Fruit fly (Drosophila melanogaster) whole organism, wandering third instar larva: ENCODE data around the gene CG9691.

Experiments
- Abd-B ChIP-seq: fragments of >200 bp; optimal IDR thresholded peaks from 2 replicates; lab custom pipeline; 2017; ENCODE audit warnings: missing biosample characterization, missing genetic modification characterization
- CG32264 ChIP-seq: fragments of 200-800 bp; sonication (Bioruptor generic); optimal IDR thresholded peaks from 2 replicates; lab custom pipeline; 2016; ENCODE audit warnings: missing biosample characterization, missing genetic modification characterization
- CG9705 ChIP-seq: fragments of 200-800 bp; sonication (Bioruptor generic); optimal IDR thresholded peaks from 2 replicates; lab custom pipeline; 2018; ENCODE audit warnings: missing biosample characterization, mild to moderate bottlenecking, missing genetic modification characterization
- CrebA ChIP-seq: fragments of 200-800 bp; sonication (Bioruptor generic); optimal IDR thresholded peaks from 2 replicates; lab custom pipeline; 2016; ENCODE audit warnings: missing biosample characterization, mild to moderate bottlenecking, missing genetic modification characterization, borderline replicate concordance
- Dfd ChIP-seq: fragments of >200 bp; optimal IDR thresholded peaks from 2 replicates; lab custom pipeline; 2017; ENCODE audit warnings: missing biosample characterization, missing genetic modification characterization
- Dif ChIP-seq: fragments of 200-275, 200-300 bp; sonication (Bioruptor generic); optimal IDR thresholded peaks from 2 replicates; lab custom pipeline; 2018; ENCODE audit warnings: missing biosample characterization, missing genetic modification characterization; ENCODE audit not compliant: partially characterized antibody
- GATAd ChIP-seq: sonication (Bioruptor generic); optimal IDR thresholded peaks from 2 replicates; lab custom pipeline; 2016; ENCODE audit warnings: missing biosample characterization, missing genetic modification characterization
- HLH106 ChIP-seq: fragments of 200-800 bp; optimal IDR thresholded peaks from 3 replicates; lab custom pipeline; 2019; ENCODE audit warnings: missing biosample characterization, mild to moderate bottlenecking, missing genetic modification characterization, moderate library complexity
- Hnf4 ChIP-seq: fragments of 200-800 bp; sonication (Bioruptor generic); optimal IDR thresholded peaks from 2 replicates; lab custom pipeline; 2016; ENCODE audit warnings: missing biosample characterization, mild to moderate bottlenecking, missing genetic modification characterization
- Hr78 ChIP-seq: fragments of >200 bp; optimal IDR thresholded peaks from 2 replicates; lab custom pipeline; 2017; ENCODE audit warnings: missing biosample characterization, missing genetic modification characterization
- Hr83 ChIP-seq: fragments of 200-300 bp; sonication (Bioruptor generic); optimal IDR thresholded peaks from 2 replicates; lab custom pipeline; 2016; ENCODE audit warnings: missing biosample characterization, mild to moderate bottlenecking, missing genetic modification characterization, moderate library complexity; ENCODE audit not compliant: poor library complexity, severe bottlenecking
- Jra ChIP-seq: sonication (Bioruptor generic); optimal IDR thresholded peaks from 2 replicates; lab custom pipeline; 2016; ENCODE audit warnings: missing biosample characterization, missing genetic modification characterization
- Mio ChIP-seq: sonication (Bioruptor generic); optimal IDR thresholded peaks from 2 replicates; lab custom pipeline; 2016; ENCODE audit warnings: missing biosample characterization, missing genetic modification characterization
- Myc ChIP-seq: fragments of >200 bp; optimal IDR thresholded peaks from 2 replicates; lab custom pipeline; 2017
- N ChIP-seq: fragments of >200 bp; optimal IDR thresholded peaks from 2 replicates; lab custom pipeline; 2018; ENCODE audit warnings: missing biosample characterization, missing external identifiers, missing genetic modification characterization
- OdsH ChIP-seq: fragments of 200-800 bp; sonication (Bioruptor generic); optimal IDR thresholded peaks from 2 replicates; lab custom pipeline; 2016; ENCODE audit warnings: missing biosample characterization, mild to moderate bottlenecking, missing genetic modification characterization
- Rel ChIP-seq, 2 experiments: fragments of 200-800 bp; sonication (Bioruptor generic) in 1 of 2; optimal IDR thresholded peaks; 2 replicates in 1 of 2; 3 replicates in 1 of 2; lab custom pipeline; 2016 to 2019; ENCODE audit warnings: mild to moderate bottlenecking in 2 of 2, missing biosample characterization in 2 of 2, missing genetic modification characterization in 2 of 2, moderate library complexity in 1 of 2
- Sp1 ChIP-seq: fragments of 200-800 bp; sonication (Bioruptor generic); optimal IDR thresholded peaks from 3 replicates; lab custom pipeline; 2019; ENCODE audit warnings: missing biosample characterization, mild to moderate bottlenecking, missing genetic modification characterization, moderate library complexity
- Vsx2 ChIP-seq: fragments of 200-300, 225-300 bp; sonication (Bioruptor generic); optimal IDR thresholded peaks from 2 replicates; lab custom pipeline; 2018; ENCODE audit warnings: missing biosample characterization, missing genetic modification characterization; ENCODE audit not compliant: partially characterized antibody
- br ChIP-seq: fragments of 200-800 bp; sonication (Bioruptor generic); optimal IDR thresholded peaks from 2 replicates; lab custom pipeline; 2016; ENCODE audit warnings: missing biosample characterization, missing genetic modification characterization
- brk ChIP-seq: fragments of 200-800 bp; sonication (Bioruptor generic); optimal IDR thresholded peaks from 2 replicates; lab custom pipeline; 2016; ENCODE audit warnings: missing biosample characterization, mild to moderate bottlenecking, missing genetic modification characterization
- dl ChIP-seq, 2 experiments: fragments of 175-275, 200-275 bp in 1 of 2; fragments of 200-275 bp in 1 of 2; sonication (Bioruptor generic); optimal IDR thresholded peaks; lab custom pipeline; 2018; ENCODE audit warnings: mild to moderate bottlenecking in 2 of 2, missing biosample characterization in 2 of 2, missing genetic modification characterization in 2 of 2, moderate library complexity in 2 of 2; ENCODE audit not compliant: partially characterized antibody in 2 of 2, insufficient read depth in 1 of 2
- dmrt93B ChIP-seq: fragments of 200-800 bp; sonication (Bioruptor generic); optimal IDR thresholded peaks from 2 replicates; lab custom pipeline; 2018; ENCODE audit warnings: missing biosample characterization, mild to moderate bottlenecking, missing genetic modification characterization
- dsf ChIP-seq: sonication (Bioruptor generic); optimal IDR thresholded peaks from 2 replicates; lab custom pipeline; 2016; ENCODE audit warnings: missing biosample characterization, missing genetic modification characterization, borderline replicate concordance
- ey ChIP-seq: fragments of 200-800 bp; sonication (Bioruptor generic); optimal IDR thresholded peaks from 2 replicates; lab custom pipeline; 2016; ENCODE audit warnings: missing biosample characterization, missing genetic modification characterization
- foxo ChIP-seq, 2 experiments: fragments of 200-800 bp; sonication (Bioruptor generic); optimal IDR thresholded peaks; 2 replicates in 1 of 2; 3 replicates in 1 of 2; lab custom pipeline; 2016 to 2017; ENCODE audit warnings: missing biosample characterization in 2 of 2, missing genetic modification characterization in 2 of 2
- fru ChIP-seq: fragments of 200-800 bp; sonication (Bioruptor generic); optimal IDR thresholded peaks from 3 replicates; lab custom pipeline; 2016; ENCODE audit warnings: missing biosample characterization, mild to moderate bottlenecking, missing genetic modification characterization
- h ChIP-seq: fragments of 200-800 bp; sonication (Bioruptor generic); optimal IDR thresholded peaks from 3 replicates; lab custom pipeline; 2016; ENCODE audit warnings: missing biosample characterization, mild to moderate bottlenecking, missing genetic modification characterization
- jim ChIP-seq: fragments of 175-275, 200-325 bp; sonication (Bioruptor generic); optimal IDR thresholded peaks from 2 replicates; lab custom pipeline; 2016; ENCODE audit warnings: missing biosample characterization, mild to moderate bottlenecking, missing genetic modification characterization
- lola ChIP-seq: fragments of >200 bp; optimal IDR thresholded peaks from 2 replicates; lab custom pipeline; 2017; ENCODE audit warnings: missing biosample characterization, missing genetic modification characterization
- pan ChIP-seq: fragments of >200 bp; optimal IDR thresholded peaks from 2 replicates; lab custom pipeline; 2017
- psq ChIP-seq: fragments of 200-800 bp; sonication (Bioruptor generic); optimal IDR thresholded peaks from 3 replicates; lab custom pipeline; 2017; ENCODE audit warnings: missing biosample characterization, mild to moderate bottlenecking, missing genetic modification characterization, moderate library complexity
- rgr ChIP-seq: fragments of 200-800 bp; sonication (Bioruptor generic); optimal IDR thresholded peaks from 3 replicates; lab custom pipeline; 2016; ENCODE audit warnings: missing biosample characterization, mild to moderate bottlenecking, missing genetic modification characterization
- sage ChIP-seq: fragments of 200-800 bp; sonication (Bioruptor generic); optimal IDR thresholded peaks from 2 replicates; lab custom pipeline; 2016; ENCODE audit warnings: missing biosample characterization, mild to moderate bottlenecking, missing genetic modification characterization
- sv ChIP-seq: fragments of 200-800 bp; sonication (Bioruptor generic); optimal IDR thresholded peaks from 3 replicates; lab custom pipeline; 2016; ENCODE audit warnings: missing biosample characterization, missing genetic modification characterization
- tai ChIP-seq: sonication (Bioruptor generic); optimal IDR thresholded peaks from 2 replicates; lab custom pipeline; 2016; ENCODE audit warnings: missing biosample characterization, missing genetic modification characterization
- usp ChIP-seq: fragments of >200 bp; optimal IDR thresholded peaks from 2 replicates; lab custom pipeline; 2017; ENCODE audit warnings: missing biosample characterization, missing genetic modification characterization
- woc ChIP-seq: sonication (Bioruptor generic); optimal IDR thresholded peaks from 2 replicates; lab custom pipeline; 2016; ENCODE audit warnings: missing biosample characterization, mild to moderate bottlenecking, missing genetic modification characterization

The CG9691 gene

DNA sequence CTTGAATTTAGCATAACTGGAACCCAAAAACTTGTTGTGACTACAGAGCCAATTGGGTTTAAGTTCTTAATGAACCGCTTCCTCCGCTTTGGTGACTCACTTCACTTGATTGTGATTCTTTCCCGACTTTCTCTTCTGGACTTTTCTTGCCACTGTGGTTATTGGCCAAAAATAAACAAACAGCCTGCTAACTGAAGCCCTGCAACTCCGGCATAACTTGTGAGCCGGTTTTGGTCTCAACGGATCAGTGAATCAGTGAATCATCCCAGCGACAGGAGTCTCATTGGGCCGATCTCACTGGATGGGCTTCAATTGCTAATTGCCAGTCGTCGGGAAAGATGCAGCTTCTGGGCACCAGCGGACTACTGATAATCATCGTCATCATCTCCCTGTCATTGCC, 1.3 kb upstream of the CG9691 start:
- TF ChIP-seq pan (lab: Kevin White, UChicago): no peak
- no peak for TF ChIP-seq Mio (GFP tag; lab: Kevin White, UChicago)
- no peak for TF ChIP-seq CrebA (GFP tag; lab: Kevin White, UChicago)
- no peak for TF ChIP-seq h (GFP tag; lab: Kevin White, UChicago)
- TF ChIP-seq CG9705 (GFP tag; lab: Kevin White, UChicago): no peak
- TF ChIP-seq HLH106 (tag; lab: Kevin White, UChicago): no peak
- TF ChIP-seq Hnf4 (GFP tag; lab: Kevin White, UChicago): no peak
- no peak for TF ChIP-seq sv (GFP tag; lab: Kevin White, UChicago)
- no peak for TF ChIP-seq Rel (GFP tag; optimal IDR thresholded peaks at IDR 0.05; lab: Kevin White, UChicago)
- no peak for TF ChIP-seq Rel (tag; optimal IDR thresholded peaks at IDR 0.05; lab: Kevin White, UChicago)
- no peak for TF ChIP-seq Myc

DNA sequence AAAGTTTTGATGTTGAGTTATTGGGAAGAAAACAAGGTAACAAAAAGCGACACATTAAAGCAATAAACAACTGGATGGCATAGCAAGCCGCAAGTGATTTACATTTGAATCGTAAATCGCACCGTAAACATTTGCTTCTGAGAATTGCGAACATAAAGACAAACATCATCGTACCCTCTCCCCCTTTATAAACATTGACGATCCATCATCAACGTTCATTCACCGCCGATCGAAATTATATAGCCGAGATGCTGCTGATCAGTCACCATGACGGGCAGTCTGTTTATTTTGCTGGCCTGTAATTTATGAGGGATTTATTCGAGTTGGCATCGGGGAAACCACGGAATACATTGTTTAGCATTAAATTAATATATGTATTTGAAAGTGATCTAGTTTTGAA, 1.1 kb downstream of the CG9691 start:
- TF ChIP-seq Rel (GFP tag; optimal IDR thresholded peaks at IDR 0.05; lab: Kevin White, UChicago) (no peak), Rel (tag; optimal IDR thresholded peaks at IDR 0.05; lab: Kevin White, UChicago) (peak; percentile 78), dsf (GFP tag; lab: Kevin White, UChicago) (no peak)

DNA sequence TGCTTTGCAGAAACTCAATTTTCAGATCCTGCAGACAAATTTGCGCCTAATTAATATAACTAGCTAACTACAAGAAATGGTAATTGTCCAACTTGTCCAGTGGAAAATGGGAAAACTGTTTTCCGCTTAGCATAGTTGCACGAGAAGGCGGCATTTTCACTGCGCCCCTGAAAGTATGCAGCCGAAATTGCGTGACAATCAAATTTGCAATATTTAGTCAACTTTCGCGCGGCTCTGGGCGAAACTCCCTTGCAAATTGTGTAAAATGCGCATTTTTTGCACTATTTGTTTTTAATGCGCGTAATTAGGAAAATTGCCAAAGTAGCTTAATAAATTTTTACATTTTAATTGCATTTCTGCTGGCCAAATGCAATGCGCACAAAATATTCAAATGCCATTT, 5.4 kb downstream of the CG9691 start:
- TF ChIP-seq jim (no peak), Myc (peak; percentile 58)
- TF ChIP-seq, all 38 proteins: peak for 1

DNA sequence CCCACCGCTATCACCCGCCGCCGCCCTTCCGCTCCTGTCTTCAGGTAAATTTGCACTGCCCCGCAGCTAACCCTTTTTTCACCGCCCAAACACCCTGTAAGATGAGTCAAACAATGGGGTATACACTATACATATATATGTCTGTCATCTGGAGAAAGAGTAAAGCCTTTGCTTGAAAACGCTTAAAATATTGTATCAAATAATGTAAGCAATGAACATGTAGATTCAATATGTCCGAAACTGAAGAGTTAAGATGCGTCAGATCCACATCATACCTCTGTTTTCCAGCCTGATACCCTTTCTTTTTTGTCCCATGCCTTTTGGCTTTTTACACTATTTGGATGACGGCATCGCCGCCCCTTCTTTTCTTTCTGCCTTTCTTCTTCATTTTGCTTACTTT, 8.6 kb downstream of the CG9691 start:
- TF ChIP-seq woc (GFP tag; lab: Kevin White, UChicago): peak; percentile 27
- TF ChIP-seq dsf (GFP tag; lab: Kevin White, UChicago): no peak
- TF ChIP-seq Hnf4 (GFP tag; lab: Kevin White, UChicago): peak; percentile 57
- peak; percentile 4 for TF ChIP-seq tai (GFP tag; lab: Kevin White, UChicago)
- no peak for TF ChIP-seq GATAd (GFP tag; lab: Kevin White, UChicago)
- TF ChIP-seq Rel (GFP tag; optimal IDR thresholded peaks at IDR 0.05; lab: Kevin White, UChicago): no peak
- no peak for TF ChIP-seq Rel (tag; optimal IDR thresholded peaks at IDR 0.05; lab: Kevin White, UChicago)
- TF ChIP-seq Vsx2 (GFP tag; lab: Kevin White, UChicago): no peak
- no peak for TF ChIP-seq Dif
- TF ChIP-seq fru (GFP tag; lab: Kevin White, UChicago): peak; percentile 62
- no peak for TF ChIP-seq Jra (GFP tag; lab: Kevin White, UChicago)
- no peak for TF ChIP-seq jim
- no peak for TF ChIP-seq Hr83 (GFP tag; lab: Kevin White, UChicago)
- peak; percentile 57 for TF ChIP-seq psq (GFP tag; lab: Kevin White, UChicago)
- peak; percentile 55 for TF ChIP-seq OdsH (GFP tag; lab: Kevin White, UChicago)
- no peak for TF ChIP-seq sv (GFP tag; lab: Kevin White, UChicago)
- TF ChIP-seq Hr78: no peak
- TF ChIP-seq h (GFP tag; lab: Kevin White, UChicago): peak; percentile 74
- TF ChIP-seq Sp1: peak; percentile 61
- TF ChIP-seq br (GFP tag; lab: Kevin White, UChicago): peak; percentile 41
- no peak for TF ChIP-seq Myc
- TF ChIP-seq rgr (GFP tag; lab: Kevin White, UChicago): peak; percentile 64
- no peak for TF ChIP-seq CG32264 (GFP tag; lab: Kevin White, UChicago)
- TF ChIP-seq CrebA (GFP tag; lab: Kevin White, UChicago): no peak
- peak; percentile 62 for TF ChIP-seq ey (GFP tag; lab: Kevin White, UChicago)
- TF ChIP-seq brk (GFP tag; lab: Kevin White, UChicago): no peak
- TF ChIP-seq HLH106 (tag; lab: Kevin White, UChicago): peak; percentile 66
- no peak for TF ChIP-seq usp (GFP tag; lab: Kevin White, UChicago)
- no peak for TF ChIP-seq sage (GFP tag; lab: Kevin White, UChicago)
- peak; percentile 1 for TF ChIP-seq dmrt93B (GFP tag; lab: Kevin White, UChicago)
- TF ChIP-seq Abd-B (GFP tag; lab: Kevin White, UChicago): no peak
- TF ChIP-seq N: no peak
- no peak for TF ChIP-seq pan (lab: Kevin White, UChicago)
- no peak for TF ChIP-seq lola (GFP tag; lab: Kevin White, UChicago)
- TF ChIP-seq foxo (GFP tag; optimal IDR thresholded peaks at IDR 0.05; lab: Kevin White, UChicago): peak in 1 of 2 experiments; percentile 68
- no peak for TF ChIP-seq Mio (GFP tag; lab: Kevin White, UChicago)
- no peak for TF ChIP-seq CG9705 (GFP tag; lab: Kevin White, UChicago)
- TF ChIP-seq Dfd (GFP tag; lab: Kevin White, UChicago): no peak
- no peak for TF ChIP-seq dl (GFP tag; optimal IDR thresholded peaks at IDR 0.05; lab: Kevin White, UChicago; ENCODE audit: insufficient read depth in 1 of 2, partially characterized antibody in 2 of 2)
